Worm (Caenorhabditis elegans) whole organism, L2 larva: ENCODE measurements around the gene Y73C8B.5.

Experiments
- ama-1 ChIP-seq: fragments of 150-350 bp; optimal IDR thresholded peaks from 2 replicates; lab custom pipeline; 2018; ENCODE audit warnings: inconsistent platforms
- mdl-1 ChIP-seq, 2 experiments: fragments of 150-350 bp in 1 of 2; sonication (generic microtip) in 1 of 2; optimal IDR thresholded peaks; 2 replicates each; lab custom pipeline; 2017; ENCODE audit warnings: missing biosample characterization in 2 of 2, missing genetic modification characterization in 2 of 2
- nhr-23 ChIP-seq: fragments of 150-350 bp; optimal IDR thresholded peaks from 2 replicates; lab custom pipeline; 2014; ENCODE audit warnings: missing biosample characterization, missing genetic modification reagents, missing genetic modification characterization
- nhr-25 ChIP-seq: fragments of 150-350 bp; sonication (generic microtip); optimal IDR thresholded peaks from 3 replicates; lab custom pipeline; 2014; ENCODE audit warnings: missing biosample characterization, missing genetic modification characterization
- unc-55 ChIP-seq: fragments of 150-350 bp; sonication (generic microtip); optimal IDR thresholded peaks from 3 replicates; lab custom pipeline; 2014; ENCODE audit warnings: missing biosample characterization, missing genetic modification reagents, missing genetic modification characterization
- unc-62 ChIP-seq: fragments of 150-350 bp; optimal IDR thresholded peaks from 2 replicates; lab custom pipeline; 2014; ENCODE audit warnings: missing biosample characterization, missing genetic modification reagents, missing genetic modification characterization
- ztf-11 ChIP-seq: sonication (generic microtip); optimal IDR thresholded peaks from 2 replicates; lab custom pipeline; 2017; ENCODE audit warnings: missing biosample characterization, missing genetic modification characterization

- no peak for TF ChIP-seq mdl-1 (tag; optimal IDR thresholded peaks at IDR 0.05; lab: Kevin White, UChicago)
- TF ChIP-seq ama-1 (lab: Kevin White, UChicago), result no peak
- no peak for TF ChIP-seq ztf-11
- no peak for TF ChIP-seq nhr-25 (tag; lab: Kevin White, UChicago)
- TF ChIP-seq unc-62 (GFP tag; lab: Kevin White, UChicago), result no peak
- no peak for TF ChIP-seq nhr-23 (tag; lab: Kevin White, UChicago)
- no peak for TF ChIP-seq unc-55 (GFP tag; lab: Kevin White, UChicago)
These were observed 40.3 kb upstream of the Y73C8B.5 start, which contains the start of gene exh-1 for ce11 chrV:3156786-3157185.
